Worm (Caenorhabditis elegans): ENCODE results near the gene allo-1.

DNA sequence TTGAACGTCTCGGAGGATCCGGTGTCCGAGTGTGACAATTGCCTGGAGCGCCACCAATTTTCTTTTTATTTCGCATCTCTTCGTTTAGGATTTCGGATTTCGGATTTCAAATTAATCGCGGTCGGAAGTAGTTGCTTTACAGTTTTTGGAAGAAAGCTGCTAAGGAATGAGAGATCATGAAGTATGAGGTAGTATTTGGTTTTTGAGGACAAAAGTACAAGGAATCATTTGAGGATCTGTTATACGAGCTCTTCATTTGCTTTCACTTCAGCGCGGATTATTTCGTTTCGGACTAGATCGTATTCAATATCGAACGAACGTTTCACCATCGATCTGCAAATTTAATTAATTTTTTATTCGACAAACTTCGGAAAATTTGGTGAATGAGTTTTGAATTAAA, 2.8 kb upstream of the allo-1 start, which contains the start of gene R102.11:
- TF ChIP-seq unc-30 (tag; optimal IDR thresholded peaks at IDR 0.05) (no peak), sptf-1 (tag; optimal IDR thresholded peaks at IDR 0.05) (no peak), nhr-76 (tag; optimal IDR thresholded peaks at IDR 0.05) (no peak), aly-2 (tag; optimal IDR thresholded peaks at IDR 0.05) (no peak), nhr-12 (tag; optimal IDR thresholded peaks at IDR 0.05) (no peak), ama-1 (optimal IDR thresholded peaks at IDR 0.05) (no peak), pqm-1 (tag; optimal IDR thresholded peaks at IDR 0.05) (no peak), unc-62 (GFP tag; optimal IDR thresholded peaks at IDR 0.05) (no peak), lin-13 (GFP tag; optimal IDR thresholded peaks at IDR 0.05) (no peak), dpl-1 (GFP tag; optimal IDR thresholded peaks at IDR 0.05) (no peak), lin-39 (tag; optimal IDR thresholded peaks at IDR 0.05) (no peak), ztf-11 (tag; optimal IDR thresholded peaks at IDR 0.05) (no peak)

Measured in whole organism, L1 larva.